Worm (Caenorhabditis elegans) whole organism, L3 larva: Measurements from ENCODE around the gene tdp-1.

Experiments used
- ceh-9 ChIP-seq: sonication (generic microtip); optimal IDR thresholded peaks from 2 replicates; lab custom pipeline; 2018; ENCODE audit warnings: missing biosample characterization, missing genetic modification characterization
- daf-12 ChIP-seq: fragments of 150-350 bp; optimal IDR thresholded peaks from 2 replicates; lab custom pipeline; 2014; ENCODE audit warnings: missing biosample characterization, missing genetic modification reagents, missing genetic modification characterization
- jun-1 ChIP-seq: fragments of 150-350 bp; optimal IDR thresholded peaks from 2 replicates; lab custom pipeline; 2014; ENCODE audit warnings: missing biosample characterization, missing genetic modification reagents, missing genetic modification characterization
- nhr-77 ChIP-seq: fragments of 150-350 bp; optimal IDR thresholded peaks from 2 replicates; lab custom pipeline; 2014; ENCODE audit warnings: missing biosample characterization, missing genetic modification characterization
- snpc-4 ChIP-seq: fragments of 150-350 bp; optimal IDR thresholded peaks from 2 replicates; lab custom pipeline; 2014; ENCODE audit warnings: missing biosample characterization, missing genetic modification characterization

DNA sequence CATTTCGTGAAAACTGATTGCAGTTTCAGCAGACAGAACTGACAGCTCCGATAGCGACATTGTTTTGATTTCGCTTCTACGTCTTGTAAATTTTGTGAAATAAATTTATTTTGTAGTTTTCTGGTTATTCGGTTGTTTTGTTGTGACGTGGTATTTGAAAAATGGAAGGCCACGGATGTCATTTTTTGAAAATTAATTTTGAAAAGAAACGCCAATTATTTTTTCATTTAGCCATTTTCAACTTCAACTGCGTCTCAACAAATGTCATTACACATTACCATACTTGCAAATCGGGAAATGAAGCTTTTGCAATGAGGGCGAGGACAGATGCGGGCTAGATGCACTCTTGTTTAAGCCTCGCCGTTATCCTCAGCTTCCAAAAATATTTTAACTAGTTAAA lies 9.7 kb upstream of the tdp-1 start, which contains the start of gene C18E9.8:
- TF ChIP-seq snpc-4: no peak
- TF ChIP-seq nhr-77 (tag; lab: Kevin White, UChicago): no peak
- TF ChIP-seq ceh-9 (tag; lab: Kevin White, UChicago): no peak
- TF ChIP-seq jun-1: no peak
- TF ChIP-seq daf-12 (tag; lab: Kevin White, UChicago): no peak
